Fruit fly (Drosophila melanogaster) whole organism, embryonic: Measurements from ENCODE around the gene CG14984.

ENCODE experiments used
- Atf-2 ChIP-seq: fragments of 200-800 bp; sonication (Bioruptor generic); optimal IDR thresholded peaks from 2 replicates; lab custom pipeline; 2016; ENCODE audit warnings: missing biosample characterization, missing genetic modification characterization
- Awh ChIP-seq: fragments of 200-800 bp; sonication (Bioruptor generic); IDR thresholded peaks from 2 replicates; pipeline ENCODE4, ENCODE4 v1.3.6; 2022; ENCODE audit warnings: missing biosample characterization, missing genetic modification characterization
- CG10147 ChIP-seq: fragments of 200-800 bp; sonication (Bioruptor generic); optimal IDR thresholded peaks from 2 replicates; lab custom pipeline; 2019; ENCODE audit warnings: missing biosample characterization, mild to moderate bottlenecking, missing genetic modification characterization, moderate library complexity
- CG12391 ChIP-seq: fragments of 200-800 bp; sonication (Bioruptor generic); optimal IDR thresholded peaks from 3 replicates; lab custom pipeline; 2018; ENCODE audit warnings: missing biosample characterization, mild to moderate bottlenecking, missing genetic modification characterization, moderate library complexity
- CG12942 ChIP-seq: fragments of 200-800 bp; sonication (Bioruptor generic); optimal IDR thresholded peaks from 3 replicates; lab custom pipeline; 2016; ENCODE audit warnings: missing biosample characterization, missing genetic modification characterization
- CG13287 ChIP-seq: fragments of 200-800 bp; sonication (Bioruptor generic); IDR thresholded peaks from 2 replicates; pipeline ENCODE4 v1.3.6; 2022; ENCODE audit warnings: missing biosample characterization, missing genetic modification characterization; ENCODE audit not compliant: partially characterized antibody
- CG13296 ChIP-seq: fragments of 200-800 bp; sonication (Bioruptor generic); optimal IDR thresholded peaks from 3 replicates; lab custom pipeline; 2018; ENCODE audit warnings: missing biosample characterization, mild to moderate bottlenecking, missing genetic modification characterization
- CG13624 ChIP-seq: fragments of 200-800 bp; sonication (Bioruptor generic); optimal IDR thresholded peaks from 2 replicates; lab custom pipeline; 2016; ENCODE audit warnings: missing biosample characterization, missing genetic modification characterization
- CG15696 ChIP-seq: fragments of 200-800 bp; sonication (Bioruptor generic); optimal IDR thresholded peaks from 2 replicates; lab custom pipeline; 2019; ENCODE audit warnings: missing biosample characterization, mild to moderate bottlenecking, missing genetic modification characterization, moderate library complexity
- CG1602 ChIP-seq: fragments of 200-800 bp; sonication (Bioruptor generic); optimal IDR thresholded peaks from 3 replicates; lab custom pipeline; 2016; ENCODE audit warnings: missing biosample characterization, missing genetic modification characterization
- CG18764 ChIP-seq: fragments of 200-800 bp; sonication (Bioruptor generic); optimal IDR thresholded peaks from 3 replicates; lab custom pipeline; 2016; ENCODE audit warnings: missing biosample characterization, missing genetic modification characterization
- CG4282 ChIP-seq: fragments of 200-800 bp; sonication (Bioruptor generic); optimal IDR thresholded peaks from 2 replicates; lab custom pipeline; 2016; ENCODE audit warnings: missing biosample characterization, missing genetic modification characterization
- CG5180 ChIP-seq: fragments of 200-800 bp; sonication (Bioruptor generic); optimal IDR thresholded peaks from 3 replicates; lab custom pipeline; 2017; ENCODE audit warnings: missing biosample characterization, missing genetic modification characterization, mild to moderate bottlenecking, moderate library complexity, missing genetic modification reagents
- CG6175 ChIP-seq: fragments of 200-800 bp; sonication (Bioruptor generic); IDR thresholded peaks from 3 replicates; pipeline ENCODE4 v1.3.6; 2022; ENCODE audit warnings: missing biosample characterization, missing genetic modification characterization
- CG6254 ChIP-seq: fragments of 200-800 bp; sonication (Bioruptor generic); optimal IDR thresholded peaks from 3 replicates; lab custom pipeline; 2017; ENCODE audit warnings: mild to moderate bottlenecking, missing biosample characterization, missing genetic modification reagents, missing genetic modification characterization
- CG6272 ChIP-seq: fragments of 200-800 bp; sonication (Bioruptor generic); IDR thresholded peaks from 2 replicates; pipeline ENCODE4 v1.3.6; 2022; ENCODE audit warnings: missing biosample characterization, missing genetic modification characterization
- CG6813 ChIP-seq: fragments of 200-800 bp; sonication (Bioruptor generic); optimal IDR thresholded peaks from 2 replicates; lab custom pipeline; 2017; ENCODE audit warnings: missing biosample characterization, missing genetic modification characterization, mild to moderate bottlenecking, moderate library complexity, missing genetic modification reagents
- CG8089 ChIP-seq: fragments of 200-800 bp; sonication (Bioruptor generic); optimal IDR thresholded peaks from 3 replicates; lab custom pipeline; 2016; ENCODE audit warnings: missing biosample characterization, missing genetic modification characterization
- CG9215 ChIP-seq: fragments of 200-800 bp; sonication (Bioruptor generic); IDR thresholded peaks from 2 replicates; pipeline ENCODE4 v1.3.6; 2022; ENCODE audit warnings: missing biosample characterization, missing genetic modification characterization
- Dref ChIP-seq: fragments of 200-800 bp; sonication (Bioruptor generic); IDR thresholded peaks from 2 replicates; pipeline ENCODE4 v1.3.6; 2022; ENCODE audit warnings: missing biosample characterization, missing genetic modification characterization
- E2f2 ChIP-seq: fragments of 200-800 bp; sonication (Bioruptor generic); IDR thresholded peaks from 2 replicates; pipeline ENCODE4 v1.3.6; 2022; ENCODE audit warnings: missing biosample characterization, missing genetic modification characterization
- Hand ChIP-seq: fragments of 200-800 bp; sonication (Bioruptor generic); optimal IDR thresholded peaks from 2 replicates; lab custom pipeline; 2017; ENCODE audit warnings: mild to moderate bottlenecking, missing biosample characterization, missing genetic modification reagents, missing genetic modification characterization
- Hr51 ChIP-seq, 2 experiments: fragments of 200-800 bp; sonication (Bioruptor generic); optimal IDR thresholded peaks; 2 replicates in 1 of 2; 3 replicates in 1 of 2; lab custom pipeline; 2016 to 2018; ENCODE audit warnings: missing biosample characterization in 2 of 2, missing genetic modification characterization in 2 of 2, mild to moderate bottlenecking in 1 of 2, moderate library complexity in 1 of 2
- Lhr ChIP-seq: fragments of 200-800 bp; sonication (Bioruptor generic); optimal IDR thresholded peaks from 3 replicates; lab custom pipeline; 2017; ENCODE audit warnings: mild to moderate bottlenecking, missing biosample characterization, missing genetic modification reagents, missing genetic modification characterization
- MESR4 ChIP-seq: fragments of 200-800 bp; sonication (Bioruptor generic); optimal IDR thresholded peaks from 2 replicates; lab custom pipeline; 2018; ENCODE audit warnings: missing biosample characterization, mild to moderate bottlenecking, missing genetic modification characterization, moderate library complexity
- Med ChIP-seq: fragments of 200-800 bp; sonication (Bioruptor generic); peaks from one replicate; lab custom pipeline; 2016; ENCODE audit warnings: missing biosample characterization, missing genetic modification characterization, mild to moderate bottlenecking, inconsistent platforms, moderate library complexity
- NfI ChIP-seq: fragments of 200-800 bp; sonication (Bioruptor generic); optimal IDR thresholded peaks from 3 replicates; lab custom pipeline; 2018; ENCODE audit warnings: missing biosample characterization, mild to moderate bottlenecking, missing genetic modification characterization, moderate library complexity
- Ptx1 ChIP-seq: fragments of 200-800 bp; sonication (Bioruptor generic); IDR thresholded peaks from 2 replicates; pipeline ENCODE4 v1.3.6; 2022; ENCODE audit warnings: missing biosample characterization, missing genetic modification characterization
- YL-1 ChIP-seq: fragments of 200-800 bp; sonication (Bioruptor generic); optimal IDR thresholded peaks from 3 replicates; lab custom pipeline; 2017; ENCODE audit warnings: missing biosample characterization, mild to moderate bottlenecking, missing genetic modification characterization
- al ChIP-seq: fragments of 200-800 bp; sonication (Bioruptor generic); IDR thresholded peaks from 2 replicates; pipeline ENCODE4 v1.3.6; 2022; ENCODE audit warnings: missing biosample characterization, missing genetic modification characterization
- aop ChIP-seq: fragments of 200-800 bp; sonication (Bioruptor generic); IDR thresholded peaks from 2 replicates; pipeline ENCODE4 v1.3.6; 2022; ENCODE audit warnings: missing biosample characterization, missing genetic modification characterization
- ase ChIP-seq: fragments of 200-800 bp; sonication (Bioruptor generic); IDR thresholded peaks from 3 replicates; pipeline ENCODE4 v1.3.6; 2022; ENCODE audit warnings: missing biosample characterization, missing genetic modification characterization
- ato ChIP-seq: fragments of 200-800 bp; sonication (Bioruptor generic); IDR thresholded peaks from 2 replicates; pipeline ENCODE4 v1.3.6; 2022; ENCODE audit warnings: missing biosample characterization, missing genetic modification characterization; ENCODE audit not compliant: partially characterized antibody
- br ChIP-seq: fragments of >200 bp; optimal IDR thresholded peaks from 2 replicates; lab custom pipeline; 2017
- caup ChIP-seq: fragments of 200-800 bp; sonication (Bioruptor generic); optimal IDR thresholded peaks from 3 replicates; lab custom pipeline; 2017; ENCODE audit warnings: missing biosample characterization, mild to moderate bottlenecking, missing genetic modification characterization, moderate library complexity; ENCODE audit not compliant: severe bottlenecking
- chinmo ChIP-seq: fragments of 200-800 bp; sonication (Bioruptor generic); IDR thresholded peaks from 4 replicates; pipeline ENCODE4 v1.3.6; 2022; ENCODE audit warnings: missing biosample characterization, missing genetic modification characterization; ENCODE audit not compliant: partially characterized antibody
- ewg ChIP-seq: fragments of 200-800 bp; sonication (Bioruptor generic); optimal IDR thresholded peaks from 3 replicates; lab custom pipeline; 2017; ENCODE audit warnings: mild to moderate bottlenecking, missing biosample characterization, missing genetic modification reagents, missing genetic modification characterization
- fd96Cb ChIP-seq: fragments of 200-800 bp; sonication (Bioruptor generic); optimal IDR thresholded peaks from 2 replicates; lab custom pipeline; 2018; ENCODE audit warnings: missing biosample characterization, mild to moderate bottlenecking, missing genetic modification characterization, moderate library complexity
- gfzf ChIP-seq: fragments of 200-800 bp; sonication (Bioruptor generic); optimal IDR thresholded peaks from 2 replicates; lab custom pipeline; 2016; ENCODE audit warnings: missing biosample characterization, mild to moderate bottlenecking, missing genetic modification characterization, moderate library complexity
- gt ChIP-seq: fragments of 200-800 bp; sonication (Bioruptor generic); IDR thresholded peaks from 2 replicates; pipeline ENCODE4 v1.3.6; 2022; ENCODE audit warnings: missing biosample characterization, missing genetic modification characterization
- ken ChIP-seq: fragments of 200-800 bp; sonication (Bioruptor generic); IDR thresholded peaks from 3 replicates; pipeline ENCODE4 v1.3.6; 2022; ENCODE audit warnings: missing biosample characterization, missing genetic modification characterization
- knrl ChIP-seq: fragments of 200-800 bp; sonication (Bioruptor generic); IDR thresholded peaks from 3 replicates; pipeline ENCODE4 v1.3.6; 2022; ENCODE audit warnings: missing biosample characterization, missing genetic modification characterization; ENCODE audit not compliant: partially characterized antibody
- lmd ChIP-seq: fragments of 200-800 bp; sonication (Bioruptor generic); IDR thresholded peaks from 2 replicates; pipeline ENCODE4 v1.3.6; 2022; ENCODE audit warnings: missing biosample characterization, missing genetic modification characterization
- odd ChIP-seq: fragments of 200-800 bp; sonication (Bioruptor generic); optimal IDR thresholded peaks from 2 replicates; lab custom pipeline; 2017; ENCODE audit warnings: missing biosample characterization, mild to moderate bottlenecking, missing genetic modification characterization
- peb ChIP-seq: fragments of 200-800 bp; sonication (Bioruptor generic); IDR thresholded peaks from 2 replicates; pipeline ENCODE4 v1.3.6; 2022; ENCODE audit warnings: missing biosample characterization, missing genetic modification characterization
- phol ChIP-seq: fragments of 200-800 bp; sonication (Bioruptor generic); optimal IDR thresholded peaks from 3 replicates; lab custom pipeline; 2018; ENCODE audit warnings: missing biosample characterization, mild to moderate bottlenecking, missing genetic modification characterization, moderate library complexity
- repo ChIP-seq: fragments of 200-800 bp; sonication (Bioruptor generic); optimal IDR thresholded peaks from 2 replicates; lab custom pipeline; 2016; ENCODE audit warnings: missing biosample characterization, missing genetic modification characterization
- tin ChIP-seq: fragments of 200-800 bp; sonication (Bioruptor generic); optimal IDR thresholded peaks from 3 replicates; lab custom pipeline; 2016; ENCODE audit warnings: missing biosample characterization, missing genetic modification characterization
- vnd ChIP-seq: fragments of 200-800 bp; sonication (Bioruptor generic); IDR thresholded peaks from 3 replicates; pipeline ENCODE4 v1.3.6; 2022; ENCODE audit warnings: missing biosample characterization, missing genetic modification characterization; ENCODE audit not compliant: partially characterized antibody
- wek ChIP-seq: fragments of 200-800 bp; sonication (Bioruptor generic); optimal IDR thresholded peaks from 3 replicates; lab custom pipeline; 2018; ENCODE audit warnings: missing biosample characterization, mild to moderate bottlenecking, missing genetic modification characterization, moderate library complexity
- wor ChIP-seq: fragments of 200-800 bp; sonication (Bioruptor generic); IDR thresholded peaks from 2 replicates; pipeline ENCODE4 v1.3.6; 2022; ENCODE audit warnings: missing biosample characterization, missing genetic modification characterization

The CG14984 gene

dm6 chr3L:3937806-3938205, 14.5 kb downstream of the CG14984 start, which contains the start of gene CG10866 (continued):
- no peak for TF ChIP-seq CG8089 (GFP tag; lab: Kevin White, UChicago)
- TF ChIP-seq E2f2 (GFP tag; lab: Robert Waterston, UW) = peak; percentile 79
- TF ChIP-seq CG15696 (tag; lab: Kevin White, UChicago) = no peak
- TF ChIP-seq YL-1 (GFP tag; lab: Kevin White, UChicago) = no peak
- no peak for TF ChIP-seq ase
- no peak for TF ChIP-seq wor (GFP tag; lab: Robert Waterston, UW)
- TF ChIP-seq MESR4 (GFP tag; lab: Kevin White, UChicago) = peak; percentile 42
- no peak for TF ChIP-seq gt
- no peak for TF ChIP-seq tin (GFP tag; lab: Kevin White, UChicago)
- TF ChIP-seq CG6813 (GFP tag; lab: Kevin White, UChicago) = no peak
- TF ChIP-seq phol (tag; lab: Kevin White, UChicago) = peak; percentile 8
- TF ChIP-seq ewg = no peak
- TF ChIP-seq CG13296 (GFP tag; lab: Kevin White, UChicago) = no peak
- TF ChIP-seq CG6254 (GFP tag; lab: Kevin White, UChicago) = no peak
- TF ChIP-seq Med = peak; percentile 31
- TF ChIP-seq CG18764 (GFP tag; lab: Kevin White, UChicago) = no peak
- 0 out of 4 replicates have a peak, but pooled peaks have one; percentile 44 for TF ChIP-seq chinmo
- TF ChIP-seq al (GFP tag; lab: Robert Waterston, UW) = no peak
- no peak for TF ChIP-seq wek (GFP tag; lab: Kevin White, UChicago)
- no peak for TF ChIP-seq repo (GFP tag; lab: Kevin White, UChicago)
- no peak for TF ChIP-seq caup
- no peak for TF ChIP-seq CG6175 (GFP tag; lab: Robert Waterston, UW)
- peak; percentile 46 for TF ChIP-seq gfzf (GFP tag; lab: Kevin White, UChicago)
- no peak for TF ChIP-seq ken (GFP tag; lab: Robert Waterston, UW)
- peak; percentile 80 for TF ChIP-seq knrl (GFP tag; lab: Robert Waterston, UW)
- no peak for TF ChIP-seq peb (GFP tag; lab: Robert Waterston, UW)
- TF ChIP-seq br (lab: Kevin White, UChicago) = no peak
- no peak for TF ChIP-seq Atf-2 (GFP tag; lab: Kevin White, UChicago)
- TF ChIP-seq CG4282 (GFP tag; lab: Kevin White, UChicago) = no peak
- no peak for TF ChIP-seq odd (GFP tag; lab: Kevin White, UChicago)
- no peak for TF ChIP-seq Awh (GFP tag; lab: Robert Waterston, UW)
- TF ChIP-seq CG6272 (GFP tag; lab: Robert Waterston, UW) = no peak
- TF ChIP-seq Hand (GFP tag; lab: Kevin White, UChicago) = no peak
- TF ChIP-seq vnd = peak; percentile 73
- no peak for TF ChIP-seq Lhr
- TF ChIP-seq CG13287 = peak; percentile 92
- TF ChIP-seq fd96Cb = no peak
- no peak for TF ChIP-seq NfI (GFP tag; lab: Kevin White, UChicago)
- no peak for TF ChIP-seq CG5180 (GFP tag; lab: Kevin White, UChicago)
- no peak for TF ChIP-seq CG12391 (tag; lab: Kevin White, UChicago)
- TF ChIP-seq aop = no peak
- TF ChIP-seq ato = peak; percentile 56
- no peak for TF ChIP-seq CG10147 (GFP tag; lab: Kevin White, UChicago)
- TF ChIP-seq CG1602 (GFP tag; lab: Kevin White, UChicago) = no peak
- no peak for TF ChIP-seq Hr51 (GFP tag; optimal IDR thresholded peaks at IDR 0.05; lab: Kevin White, UChicago)
- TF ChIP-seq lmd (GFP tag; lab: Robert Waterston, UW) = no peak
- TF ChIP-seq CG12942 (GFP tag; lab: Kevin White, UChicago) = no peak
- TF ChIP-seq Ptx1 (GFP tag; lab: Robert Waterston, UW) = no peak
- TF ChIP-seq CG13624 (GFP tag; lab: Kevin White, UChicago) = no peak
- peak; percentile 79 for TF ChIP-seq Dref
- TF ChIP-seq CG9215 (GFP tag; lab: Robert Waterston, UW) = no peak
